Worm (Caenorhabditis elegans) whole organism, young adult: Measurements from ENCODE around the gene paf-2.

Experiments
- F33H1.4 ChIP-seq: fragments of 200-800 bp; sonication (Bioruptor generic); IDR thresholded peaks from 2 replicates; pipeline ENCODE4 v1.3.6; 2022; ENCODE audit warnings: missing genetic modification reagents, missing genetic modification characterization, missing compliant biosample characterization
- Y95B8A.8 ChIP-seq: fragments of 200-800 bp; sonication (Bioruptor generic); IDR thresholded peaks from 2 replicates; pipeline ENCODE4 v1.3.6; 2022; ENCODE audit warnings: missing genetic modification reagents, missing genetic modification characterization, missing compliant biosample characterization
- ets-4 ChIP-seq: fragments of 200-800 bp; sonication (Bioruptor generic); optimal IDR thresholded peaks from 2 replicates; lab custom pipeline; 2018; ENCODE audit warnings: mild to moderate bottlenecking, missing genetic modification characterization, missing compliant biosample characterization
- hmg-20 ChIP-seq: fragments of 200-800 bp; sonication (Bioruptor generic); IDR thresholded peaks from 2 replicates; pipeline ENCODE4 v1.3.6; 2022; ENCODE audit warnings: missing genetic modification reagents, missing genetic modification characterization, missing compliant biosample characterization
- snpc-4 ChIP-seq, 5 experiments: fragments of 150-350 bp in 1 of 5; sonication (generic microtip) in 4 of 5; optimal IDR thresholded peaks; 2 replicates each; lab custom pipeline; 2014 to 2018; ENCODE audit warnings: missing genetic modification characterization in 5 of 5, missing biosample characterization in 3 of 5, antibody characterized with exemption in 2 of 5, mild to moderate bottlenecking in 2 of 5, missing compliant biosample characterization in 2 of 5, missing genotype in 2 of 5, moderate library complexity in 2 of 5, missing genetic modification reagents in 1 of 5
- unc-130 ChIP-seq: sonication (generic microtip); optimal IDR thresholded peaks from 2 replicates; lab custom pipeline; 2016; ENCODE audit warnings: missing genetic modification reagents, missing genetic modification characterization, missing compliant biosample characterization

DNA sequence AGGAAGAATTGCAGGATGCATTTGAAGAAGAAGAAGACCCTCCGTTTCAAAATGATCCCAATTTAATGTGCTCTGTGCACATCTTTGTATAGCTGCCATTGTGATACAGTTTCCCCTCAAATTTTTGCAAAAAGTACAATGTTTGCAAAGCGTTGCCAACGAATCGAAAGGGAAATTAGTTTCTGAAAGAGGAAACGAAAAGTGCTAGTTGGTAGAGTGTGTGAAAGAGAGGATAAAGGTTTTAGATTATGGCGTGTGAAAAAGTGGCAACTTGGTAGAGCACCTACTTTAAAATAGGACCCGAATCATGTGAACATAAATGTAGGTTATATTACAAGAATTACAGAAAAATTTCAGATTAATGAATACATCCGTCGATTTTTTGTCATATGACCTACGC lies 14.1 kb upstream of the paf-2 start, which contains the start of gene C52B9.8:
- TF ChIP-seq F33H1.4 (GFP tag; lab: Robert Waterston, UW) (no peak), ets-4 (GFP tag; lab: Kevin White, UChicago) (no peak), snpc-4 (GFP tag; optimal IDR thresholded peaks at IDR 0.05; lab: Kevin White, UChicago) (no peak), snpc-4 (tag; optimal IDR thresholded peaks at IDR 0.05; lab: Kevin White, UChicago) (no peak), hmg-20 (no peak), Y95B8A.8 (no peak), unc-130 (GFP tag; lab: Kevin White, UChicago) (no peak)
